Fruit fly (Drosophila melanogaster): Measurements from ENCODE around the gene CG4325.

CG4325 gene

dm6 chrX:2010010-2010873, 33.4 kb downstream of the CG4325 start, which contains the start of gene east:
east (plus strand) TSS chrX:2010860.
- 0 out of 3 replicates have a peak, but pooled peaks have one; percentile 30 for TF ChIP-seq CG4496 (GFP tag; IDR thresholded peaks at IDR 0.05)
- TF ChIP-seq gl (tag; optimal IDR thresholded peaks at IDR 0.05): peak; percentile 57
- TF ChIP-seq rn (GFP tag; IDR thresholded peaks at IDR 0.05): no peak
- TF ChIP-seq Pif1B (GFP tag; optimal IDR thresholded peaks at IDR 0.05): no peak
- no peak for TF ChIP-seq CG9948 (tag; optimal IDR thresholded peaks at IDR 0.05)
- TF ChIP-seq Pif1A (GFP tag; optimal IDR thresholded peaks at IDR 0.05): no peak
- no peak for TF ChIP-seq Snoo (tag; optimal IDR thresholded peaks at IDR 0.05)
- TF ChIP-seq CG10348 (GFP tag; IDR thresholded peaks at IDR 0.05): no peak
- no peak for TF ChIP-seq CG12605 (GFP tag; IDR thresholded peaks at IDR 0.05)
- TF ChIP-seq CG17806 (tag; optimal IDR thresholded peaks at IDR 0.05): no peak
- TF ChIP-seq CG8159 (tag; optimal IDR thresholded peaks at IDR 0.05): no peak
- no peak for TF ChIP-seq CG34367 (tag; optimal IDR thresholded peaks at IDR 0.05)
- no peak for TF ChIP-seq CG15710 (tag; optimal IDR thresholded peaks at IDR 0.05)
- peak; percentile 37 for TF ChIP-seq CG13204 (GFP tag; optimal IDR thresholded peaks at IDR 0.05)

- no peak for TF ChIP-seq D1 (tag; optimal IDR thresholded peaks at IDR 0.05)
- TF ChIP-seq CG10348 (GFP tag; IDR thresholded peaks at IDR 0.05): no peak
- peak; percentile 38; the same call in 1 of the 2 replicates for TF ChIP-seq CG32121 (GFP tag; IDR thresholded peaks at IDR 0.05)
- peak; percentile 64 for TF ChIP-seq CG8301 (tag; optimal IDR thresholded peaks at IDR 0.05)
- TF ChIP-seq Snoo (tag; optimal IDR thresholded peaks at IDR 0.05): peak; percentile 61
- TF ChIP-seq CG15710 (tag; optimal IDR thresholded peaks at IDR 0.05): peak; percentile 69
- peak; percentile 49 for TF ChIP-seq CG17806 (tag; optimal IDR thresholded peaks at IDR 0.05)
- TF ChIP-seq EcR (GFP tag; optimal IDR thresholded peaks at IDR 0.05): no peak
- peak; percentile 62 for TF ChIP-seq rn (GFP tag; IDR thresholded peaks at IDR 0.05)
- TF ChIP-seq CG8159 (tag; optimal IDR thresholded peaks at IDR 0.05): peak; percentile 70
- peak; percentile 53 for TF ChIP-seq Pif1B (GFP tag; optimal IDR thresholded peaks at IDR 0.05)
- TF ChIP-seq CG13204 (GFP tag; optimal IDR thresholded peaks at IDR 0.05): no peak
- TF ChIP-seq CG14655 (GFP tag; optimal IDR thresholded peaks at IDR 0.05): peak; percentile 86
- no peak for TF ChIP-seq gl (tag; optimal IDR thresholded peaks at IDR 0.05)
- peak; percentile 71 for TF ChIP-seq CG9948 (tag; optimal IDR thresholded peaks at IDR 0.05)
- peak; percentile 61; the same call in 2 of the 3 replicates for TF ChIP-seq CG4496 (GFP tag; IDR thresholded peaks at IDR 0.05)
- TF ChIP-seq Pif1A (GFP tag; optimal IDR thresholded peaks at IDR 0.05): peak; percentile 65
- peak; percentile 42; the same call in 2 of the 3 replicates for TF ChIP-seq fd96Ca (GFP tag; IDR thresholded peaks at IDR 0.05)
- TF ChIP-seq Ets98B (GFP tag; IDR thresholded peaks at IDR 0.05): peak; percentile 51
- TF ChIP-seq CG12605 (GFP tag; IDR thresholded peaks at IDR 0.05): 0 out of 2 replicates have a peak, but pooled peaks have one; percentile 13
- peak; percentile 46 for TF ChIP-seq CG34367 (tag; optimal IDR thresholded peaks at IDR 0.05)
Observed at dm6 chrX:2009453-2010009, 34.1 kb downstream of the CG4325 start.

DNA sequence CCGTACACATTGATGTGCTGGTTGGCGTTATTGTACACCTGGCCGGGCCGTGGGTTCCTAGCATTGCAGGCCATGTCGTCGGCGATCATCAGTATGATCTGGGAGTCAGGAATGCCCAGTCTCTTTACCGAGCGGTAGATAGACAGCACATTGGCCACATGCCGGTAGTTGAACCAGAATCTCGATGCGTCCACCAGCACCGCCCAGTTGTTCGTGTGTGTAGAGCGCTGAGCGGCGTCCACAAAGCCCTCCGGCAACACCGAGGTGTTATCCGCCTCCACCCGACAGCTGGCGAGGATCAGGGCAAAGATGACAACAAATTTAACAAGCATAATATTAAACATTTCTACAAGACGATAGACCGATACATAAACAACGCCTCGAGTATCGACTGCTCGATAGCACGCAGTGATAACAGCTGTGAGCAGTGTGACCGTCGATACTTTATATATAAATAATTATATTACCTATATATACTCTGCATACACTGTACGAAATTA, 34.6 kb downstream of the CG4325 start, which contains the start of gene PIG-K:
Gene PIG-K, minus strand, starts transcription at position 412 of the 500 bp plus-strand sequence.
- TF ChIP-seq CG10348 (GFP tag; IDR thresholded peaks at IDR 0.05) (no peak), D1 (tag; optimal IDR thresholded peaks at IDR 0.05) (no peak), Pif1B (GFP tag; optimal IDR thresholded peaks at IDR 0.05) (no peak), CG15710 (tag; optimal IDR thresholded peaks at IDR 0.05) (no peak), CG17806 (tag; optimal IDR thresholded peaks at IDR 0.05) (no peak), Snoo (tag; optimal IDR thresholded peaks at IDR 0.05) (no peak), gl (tag; optimal IDR thresholded peaks at IDR 0.05) (no peak), CG13204 (GFP tag; optimal IDR thresholded peaks at IDR 0.05) (no peak), CG34367 (tag; optimal IDR thresholded peaks at IDR 0.05) (no peak), Pif1A (GFP tag; optimal IDR thresholded peaks at IDR 0.05) (no peak), CG4496 (GFP tag; IDR thresholded peaks at IDR 0.05) (no peak), CG8159 (tag; optimal IDR thresholded peaks at IDR 0.05) (no peak), Ets98B (GFP tag; IDR thresholded peaks at IDR 0.05) (no peak), CG9948 (tag; optimal IDR thresholded peaks at IDR 0.05) (no peak), CG12605 (GFP tag; IDR thresholded peaks at IDR 0.05) (no peak)

DNA sequence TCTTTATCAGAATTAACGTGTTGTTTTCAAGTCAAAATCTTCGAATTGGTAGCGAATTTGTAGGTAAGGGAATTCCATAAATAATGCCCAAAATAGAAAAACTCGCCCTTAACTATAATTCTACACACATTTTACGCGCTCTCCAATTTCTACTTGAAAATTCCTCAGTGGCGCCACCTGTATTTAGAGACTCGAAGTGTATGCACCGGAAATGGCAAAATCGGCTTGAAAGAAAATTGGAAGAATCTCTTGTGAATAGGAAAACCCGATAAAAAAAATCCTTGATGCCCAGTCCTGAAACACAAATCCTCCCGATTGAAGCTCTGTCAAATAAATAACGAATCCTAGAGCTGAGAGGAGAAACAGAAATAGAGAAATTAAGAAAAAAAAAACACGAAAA, 37.8 kb downstream of the CG4325 start:
- TF ChIP-seq EcR (GFP tag; optimal IDR thresholded peaks at IDR 0.05) (no peak), gl (tag; optimal IDR thresholded peaks at IDR 0.05) (no peak), CG12605 (GFP tag; IDR thresholded peaks at IDR 0.05) (peak; percentile 24; the same call in 1 of the 2 replicates), CG34367 (tag; optimal IDR thresholded peaks at IDR 0.05) (peak; percentile 37), Pif1A (GFP tag; optimal IDR thresholded peaks at IDR 0.05) (no peak), CG17806 (tag; optimal IDR thresholded peaks at IDR 0.05) (peak; percentile 4), CG14655 (GFP tag; optimal IDR thresholded peaks at IDR 0.05) (no peak), Ets98B (GFP tag; IDR thresholded peaks at IDR 0.05) (peak; percentile 18; the same call in 1 of the 2 replicates), CG10348 (GFP tag; IDR thresholded peaks at IDR 0.05) (no peak), rn (GFP tag; IDR thresholded peaks at IDR 0.05) (no peak), CG9948 (tag; optimal IDR thresholded peaks at IDR 0.05) (no peak), Pif1B (GFP tag; optimal IDR thresholded peaks at IDR 0.05) (no peak), CG15710 (tag; optimal IDR thresholded peaks at IDR 0.05) (peak; percentile 8), CG4496 (GFP tag; IDR thresholded peaks at IDR 0.05) (peak; percentile 62), CG13204 (GFP tag; optimal IDR thresholded peaks at IDR 0.05) (no peak), Snoo (tag; optimal IDR thresholded peaks at IDR 0.05) (no peak)

- no peak for TF ChIP-seq CG34367 (tag; optimal IDR thresholded peaks at IDR 0.05)
- no peak for TF ChIP-seq CG32121 (GFP tag; IDR thresholded peaks at IDR 0.05)
- TF ChIP-seq CG9948 (tag; optimal IDR thresholded peaks at IDR 0.05): no peak
Observed at dm6 chrX:2004114-2004513, 39.5 kb downstream of the CG4325 start.

All from whole organism, pupa.